Worm (Caenorhabditis elegans): ENCODE data around the gene ppm-1.A.

DNA sequence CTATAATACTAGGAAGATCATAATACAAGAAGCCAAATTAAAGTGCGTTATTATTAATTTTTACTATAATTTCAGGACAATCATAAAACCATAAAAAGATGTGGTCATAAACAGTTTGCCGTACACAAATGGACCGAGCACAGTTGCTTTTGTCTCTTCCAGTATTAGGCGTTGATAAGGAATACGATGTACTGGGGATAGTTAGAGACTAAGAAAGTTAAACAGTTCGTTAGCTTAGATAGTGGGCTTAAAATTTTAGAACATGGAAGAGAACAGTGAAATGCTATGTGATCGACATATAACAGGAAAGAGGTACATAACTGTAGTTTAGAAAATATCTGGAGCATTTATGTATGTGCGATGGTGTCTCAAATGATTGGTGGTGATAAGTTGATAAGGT, 50.8 kb downstream of the ppm-1.A start:
- TF ChIP-seq snpc-4 (tag; optimal IDR thresholded peaks at IDR 0.05) (no peak), unc-39 (tag; optimal IDR thresholded peaks at IDR 0.05) (no peak), elt-1 (tag; optimal IDR thresholded peaks at IDR 0.05; ENCODE audit: borderline replicate concordance, insufficient read depth) (no peak), ztf-11 (tag; optimal IDR thresholded peaks at IDR 0.05) (no peak), unc-62 (GFP tag; optimal IDR thresholded peaks at IDR 0.05) (no peak), lsy-2 (tag; optimal IDR thresholded peaks at IDR 0.05) (no peak), flh-1 (GFP tag; optimal IDR thresholded peaks at IDR 0.05) (no peak), mab-5 (tag; optimal IDR thresholded peaks at IDR 0.05) (no peak), ces-1 (GFP tag; optimal IDR thresholded peaks at IDR 0.05) (no peak), nhr-12 (tag; optimal IDR thresholded peaks at IDR 0.05) (no peak), bed-3 (GFP tag; optimal IDR thresholded peaks at IDR 0.05) (no peak), mls-2 (tag; optimal IDR thresholded peaks at IDR 0.05) (no peak), sptf-1 (tag; optimal IDR thresholded peaks at IDR 0.05) (no peak)

All from whole organism, mixed stage, embryonic.